Worm (Caenorhabditis elegans): ENCODE data around the gene C15H11.13.

The C15H11.13 gene

ce11 chrV:14408774-14409173 lies 13.9 kb downstream of the C15H11.13 start, which contains the start of gene gnrr-2:
Gene gnrr-2 (plus strand): TSS chrV:14409074.
- TF ChIP-seq unc-55 (GFP tag; optimal IDR thresholded peaks at IDR 0.05) (no peak), hlh-15 (tag; optimal IDR thresholded peaks at IDR 0.05) (no peak), madf-2 (tag; optimal IDR thresholded peaks at IDR 0.05) (no peak), C38D4.7 (GFP tag; optimal IDR thresholded peaks at IDR 0.05) (no peak), ceh-18 (tag; optimal IDR thresholded peaks at IDR 0.05) (no peak), ceh-6 (GFP tag; optimal IDR thresholded peaks at IDR 0.05) (no peak), fkh-10 (GFP tag; optimal IDR thresholded peaks at IDR 0.05) (no peak), nhr-232 (tag; optimal IDR thresholded peaks at IDR 0.05) (no peak), hlh-30 (tag; optimal IDR thresholded peaks at IDR 0.05; ENCODE audit: insufficient read depth) (no peak), elt-4 (tag; optimal IDR thresholded peaks at IDR 0.05) (no peak), ceh-48 (tag; optimal IDR thresholded peaks at IDR 0.05) (no peak), ref-2 (tag; optimal IDR thresholded peaks at IDR 0.05) (no peak), K02D7.2 (tag; optimal IDR thresholded peaks at IDR 0.05) (no peak)

- TF ChIP-seq ztf-16 (tag; optimal IDR thresholded peaks at IDR 0.05) = no peak
- no peak for TF ChIP-seq unc-42 (tag; optimal IDR thresholded peaks at IDR 0.05)
- TF ChIP-seq pag-3 (tag; optimal IDR thresholded peaks at IDR 0.05; ENCODE audit: borderline replicate concordance) = no peak
- TF ChIP-seq rnt-1 (tag; optimal IDR thresholded peaks at IDR 0.05) = no peak
- no peak for TF ChIP-seq ceh-6 (GFP tag; optimal IDR thresholded peaks at IDR 0.05)
- no peak for TF ChIP-seq unc-3 (GFP tag; conservative IDR thresholded peaks at IDR 0.05)
- no peak for TF ChIP-seq unc-3 (tag; optimal IDR thresholded peaks at IDR 0.05)
- no peak for TF ChIP-seq che-1 (tag; optimal IDR thresholded peaks at IDR 0.05)
- no peak for TF ChIP-seq ceh-34 (tag; optimal IDR thresholded peaks at IDR 0.05)
- no peak for TF ChIP-seq elt-2 (tag; optimal IDR thresholded peaks at IDR 0.05)
- TF ChIP-seq npax-4 (tag; optimal IDR thresholded peaks at IDR 0.05) = no peak
- no peak for TF ChIP-seq K02D7.2 (tag; optimal IDR thresholded peaks at IDR 0.05)
- TF ChIP-seq hlh-8 (tag; optimal IDR thresholded peaks at IDR 0.05) = no peak
- no peak for TF ChIP-seq zip-5 (tag; optimal IDR thresholded peaks at IDR 0.05)
- TF ChIP-seq pat-9 (tag; optimal IDR thresholded peaks at IDR 0.05) = no peak
- no peak for TF ChIP-seq F13H6.1 (tag; optimal IDR thresholded peaks at IDR 0.05)
These were observed 15.1 kb downstream of the C15H11.13 start for ce11 chrV:14409905-14410304.

ce11 chrV:14411989-14412388 lies 17.1 kb downstream of the C15H11.13 start:
- TF ChIP-seq tbx-2 (tag; optimal IDR thresholded peaks at IDR 0.05) (no peak), ceh-24 (tag; optimal IDR thresholded peaks at IDR 0.05) (no peak), hlh-8 (tag; optimal IDR thresholded peaks at IDR 0.05) (no peak), pros-1 (tag; optimal IDR thresholded peaks at IDR 0.05) (no peak), hlh-13 (GFP tag; optimal IDR thresholded peaks at IDR 0.05) (no peak), ama-1 (optimal IDR thresholded peaks at IDR 0.05) (no peak), madf-2 (tag; optimal IDR thresholded peaks at IDR 0.05) (no peak), pha-4 (tag; optimal IDR thresholded peaks at IDR 0.05) (no peak), unc-55 (GFP tag; optimal IDR thresholded peaks at IDR 0.05) (no peak), pha-2 (tag; optimal IDR thresholded peaks at IDR 0.05) (no peak), ceh-45 (GFP tag; IDR thresholded peaks at IDR 0.05) (no peak), unc-42 (tag; optimal IDR thresholded peaks at IDR 0.05) (no peak), fkh-6 (tag; optimal IDR thresholded peaks at IDR 0.05) (no peak), odd-2 (tag; optimal IDR thresholded peaks at IDR 0.05) (no peak), nfya-1 (tag; optimal IDR thresholded peaks at IDR 0.05) (no peak), F13H6.1 (tag; optimal IDR thresholded peaks at IDR 0.05) (no peak), elt-4 (tag; optimal IDR thresholded peaks at IDR 0.05) (no peak), ref-2 (tag; optimal IDR thresholded peaks at IDR 0.05) (no peak), rnt-1 (tag; optimal IDR thresholded peaks at IDR 0.05) (no peak), ttx-3 (tag; optimal IDR thresholded peaks at IDR 0.05) (no peak)

ce11 chrV:14414032-14414431 lies 19.2 kb downstream of the C15H11.13 start:
- no peak for TF ChIP-seq dmd-4 (tag; optimal IDR thresholded peaks at IDR 0.05; ENCODE audit: borderline replicate concordance)
- no peak for TF ChIP-seq fkh-10 (GFP tag; optimal IDR thresholded peaks at IDR 0.05)
- TF ChIP-seq ceh-6 (GFP tag; optimal IDR thresholded peaks at IDR 0.05) = no peak
- no peak for TF ChIP-seq odd-2 (tag; optimal IDR thresholded peaks at IDR 0.05)
- TF ChIP-seq ahr-1 (tag; optimal IDR thresholded peaks at IDR 0.05) = no peak
- no peak for TF ChIP-seq tbx-2 (tag; optimal IDR thresholded peaks at IDR 0.05)
- no peak for TF ChIP-seq nfya-1 (tag; optimal IDR thresholded peaks at IDR 0.05)
- TF ChIP-seq ceh-18 (tag; optimal IDR thresholded peaks at IDR 0.05) = no peak
- TF ChIP-seq ztf-16 (tag; optimal IDR thresholded peaks at IDR 0.05) = no peak
- TF ChIP-seq ceh-48 (tag; optimal IDR thresholded peaks at IDR 0.05) = no peak

All from whole organism, late embryonic.